Worm (Caenorhabditis elegans) whole organism, L4 larva: ENCODE data around the gene F20C5.6.

Experiments
- D1046.2 ChIP-seq: fragments of 200-800 bp; sonication (Bioruptor generic); IDR thresholded peaks from 2 replicates; pipeline ENCODE4 v1.3.6; 2022; ENCODE audit warnings: missing genetic modification characterization, missing compliant biosample characterization
- F26F4.8 ChIP-seq: fragments of 200-800 bp; sonication (Bioruptor generic); conservative IDR thresholded peaks from 2 replicates; pipeline ENCODE4 v1.3.6; 2022; ENCODE audit warnings: missing genetic modification characterization, missing compliant biosample characterization
- T26A8.4 ChIP-seq: fragments of 200-800 bp; sonication (Bioruptor generic); IDR thresholded peaks from 2 replicates; pipeline ENCODE4 v1.3.6; 2022; ENCODE audit warnings: missing genetic modification characterization, missing compliant biosample characterization
- Y75B8A.6 ChIP-seq: fragments of 200-800 bp; sonication (Bioruptor generic); IDR thresholded peaks from 2 replicates; pipeline ENCODE4 v1.3.6; 2022; ENCODE audit warnings: missing genetic modification reagents, missing genetic modification characterization, missing compliant biosample characterization
- ama-1 ChIP-seq: fragments of 150-350 bp; optimal IDR thresholded peaks from 2 replicates; lab custom pipeline; 2014; ENCODE audit warnings: inconsistent platforms, mixed read lengths
- daf-19 ChIP-seq: fragments of 200-800 bp; sonication (Bioruptor generic); conservative IDR thresholded peaks from 2 replicates; pipeline ENCODE4 v1.3.6; 2022; ENCODE audit warnings: missing genetic modification characterization, missing compliant biosample characterization
- hif-1 ChIP-seq, 2 experiments: sonication (generic microtip); optimal IDR thresholded peaks; 2 replicates each; lab custom pipeline; 2016 to 2017; ENCODE audit warnings: missing compliant biosample characterization in 2 of 2, missing genetic modification characterization in 2 of 2, missing genetic modification reagents in 2 of 2, missing genotype in 2 of 2, mild to moderate bottlenecking in 1 of 2
- lin-1 ChIP-seq: fragments of 200-800 bp; sonication (Bioruptor generic); IDR thresholded peaks from 2 replicates; pipeline ENCODE4 v1.3.6; 2022; ENCODE audit warnings: missing genetic modification reagents, missing genetic modification characterization, missing compliant biosample characterization
- madf-5 ChIP-seq, 2 experiments: fragments of 200-800 bp; sonication (Bioruptor generic); IDR thresholded peaks; 2 replicates each; pipeline ENCODE4 v1.3.6; 2022; ENCODE audit warnings: missing compliant biosample characterization in 2 of 2, missing genetic modification characterization in 2 of 2
- mdl-1 ChIP-seq, 2 experiments: fragments of 150-350 bp in 1 of 2; sonication (generic microtip) in 1 of 2; optimal IDR thresholded peaks; 2 replicates each; lab custom pipeline; 2014 to 2017; ENCODE audit warnings: missing biosample characterization in 2 of 2, missing genetic modification characterization in 2 of 2
- mep-1 ChIP-seq: fragments of 150-350 bp; sonication (generic microtip); optimal IDR thresholded peaks from 3 replicates; lab custom pipeline; 2014; ENCODE audit warnings: missing biosample characterization, missing genetic modification characterization
- mxl-3 ChIP-seq: fragments of 200-800 bp; sonication (Bioruptor generic); optimal IDR thresholded peaks from 2 replicates; lab custom pipeline; 2018; ENCODE audit warnings: mild to moderate bottlenecking, missing genetic modification characterization, missing compliant biosample characterization
- nhr-11 ChIP-seq: fragments of 150-350 bp; optimal IDR thresholded peaks from 2 replicates; lab custom pipeline; 2014; ENCODE audit warnings: missing biosample characterization, missing genetic modification characterization
- nhr-28 ChIP-seq: fragments of 150-350 bp; optimal IDR thresholded peaks from 2 replicates; lab custom pipeline; 2014; ENCODE audit warnings: missing biosample characterization, missing genetic modification characterization
- nhr-41 ChIP-seq: fragments of 200-800 bp; sonication (Bioruptor generic); IDR thresholded peaks from 2 replicates; pipeline ENCODE4 v1.3.6; 2022; ENCODE audit warnings: missing genetic modification reagents, missing genetic modification characterization, missing compliant biosample characterization
- pha-4 ChIP-seq, 2 experiments: fragments of 150-350 bp in 1 of 2; fragments of 200-800 bp in 1 of 2; sonication (Bioruptor generic) in 1 of 2; IDR thresholded peaks in 1 of 2; optimal IDR thresholded peaks in 1 of 2; 2 replicates each; pipeline versions ENCODE4 v1.3.6 to Lab custom; 2014 to 2022; ENCODE audit warnings: missing genetic modification characterization in 2 of 2, missing genetic modification reagents in 2 of 2, missing biosample characterization in 1 of 2, missing compliant biosample characterization in 1 of 2
- rbr-2 ChIP-seq: sonication (generic microtip); optimal IDR thresholded peaks from 2 replicates; lab custom pipeline; 2016; ENCODE audit warnings: missing genotype, missing genetic modification characterization, missing compliant biosample characterization
- saeg-2 ChIP-seq: fragments of 200-800 bp; sonication (Bioruptor generic); IDR thresholded peaks from 2 replicates; pipeline ENCODE4 v1.3.6; 2022; ENCODE audit warnings: missing genetic modification reagents, missing genetic modification characterization, missing compliant biosample characterization
- snpc-4 ChIP-seq: fragments of 150-350 bp; optimal IDR thresholded peaks from 2 replicates; lab custom pipeline; 2014; ENCODE audit warnings: missing biosample characterization, missing genetic modification characterization
- tag-97 ChIP-seq: fragments of 200-800 bp; sonication (Bioruptor generic); IDR thresholded peaks from 2 replicates; pipeline ENCODE4 v1.3.6; 2022; ENCODE audit warnings: missing genetic modification characterization, missing compliant biosample characterization
- tra-1 ChIP-seq: fragments of 200-800 bp; sonication (Bioruptor generic); IDR thresholded peaks from 2 replicates; pipeline ENCODE4 v1.3.6; 2022; ENCODE audit warnings: missing genetic modification reagents, missing genetic modification characterization, missing compliant biosample characterization
- zag-1 ChIP-seq: fragments of 150-350 bp; optimal IDR thresholded peaks from 2 replicates; lab custom pipeline; 2014; ENCODE audit warnings: missing biosample characterization, missing genetic modification characterization
- zfp-2 ChIP-seq: sonication (generic microtip); optimal IDR thresholded peaks from 2 replicates; lab custom pipeline; 2016; ENCODE audit warnings: mild to moderate bottlenecking, missing genetic modification characterization, missing compliant biosample characterization
- ztf-11 ChIP-seq: fragments of 150-350 bp; optimal IDR thresholded peaks from 2 replicates; lab custom pipeline; 2014; ENCODE audit warnings: missing biosample characterization, missing genetic modification characterization

The F20C5.6 gene

ce11 chrIV:8723720-8724119 lies 49.3 kb downstream of the F20C5.6 start, which contains the start of gene F21D5.9:
Gene F21D5.9, plus strand, starts transcription at chrIV:8724020.
- TF ChIP-seq mep-1 (tag; lab: Kevin White, UChicago) (no peak), zag-1 (tag; lab: Kevin White, UChicago) (no peak), tra-1 (GFP tag; lab: Robert Waterston, UW) (no peak), daf-19 (GFP tag; lab: Robert Waterston, UW) (no peak), snpc-4 (tag; lab: Kevin White, UChicago) (no peak), D1046.2 (no peak), nhr-11 (tag; lab: Kevin White, UChicago) (no peak)

- TF ChIP-seq F26F4.8 (GFP tag; lab: Robert Waterston, UW) (no peak), T26A8.4 (no peak), nhr-28 (tag; lab: Kevin White, UChicago) (no peak), snpc-4 (tag; lab: Kevin White, UChicago) (no peak), mdl-1 (tag; optimal IDR thresholded peaks at IDR 0.05; lab: Kevin White, UChicago) (no peak), tag-97 (no peak), ztf-11 (tag; lab: Kevin White, UChicago) (no peak), nhr-41 (GFP tag; lab: Robert Waterston, UW) (no peak), ama-1 (no peak), madf-5 (GFP tag; IDR thresholded peaks at IDR 0.05; lab: Robert Waterston, UW) (no peak), lin-1 (GFP tag; lab: Robert Waterston, UW) (no peak), rbr-2 (tag; lab: Kevin White, UChicago) (no peak), Y75B8A.6 (no peak), mxl-3 (no peak), mep-1 (tag; lab: Kevin White, UChicago) (no peak), saeg-2 (GFP tag; lab: Robert Waterston, UW) (no peak), pha-4 (GFP tag; IDR thresholded peaks at IDR 0.05; lab: Robert Waterston, UW) (no peak), pha-4 (tag; optimal IDR thresholded peaks at IDR 0.05; lab: Kevin White, UChicago) (no peak), zfp-2 (tag; lab: Kevin White, UChicago) (no peak), hif-1 (tag; optimal IDR thresholded peaks at IDR 0.05; lab: Kevin White, UChicago) (no peak)
Measured at ce11 chrIV:8722801-8723200, 50.2 kb downstream of the F20C5.6 start.
